In genomic region chr3R:14569411-14570107, dm6 we compare ENCODE assay signal across 1 fruit fly cellular context.
A peak's percentile ranks its signal among the peaks of the same experiment; 100 is the strongest.
TF ChIP-seq lines count a peak whose summit lies in the region.

Cys (minus strand) TSS chr3R:14569644.

TF ChIP-seq in whole organism, embryonic, 481 proteins besides CTCF, POLR2A, EP300 and RAD21 (continued from another document):
- TF ChIP-seq CG8388 (GFP tag; optimal IDR thresholded peaks at IDR 0.05; lab: Kevin White, UChicago) (peak; percentile 23), CG2120 (GFP tag; optimal IDR thresholded peaks at IDR 0.05; lab: Kevin White, UChicago) (peak; percentile 44), tgo (GFP tag; IDR thresholded peaks at IDR 0.05; lab: Robert Waterston, UW) (no peak), Atf-2 (GFP tag; optimal IDR thresholded peaks at IDR 0.05; lab: Kevin White, UChicago) (no peak), CG3847 (GFP tag; IDR thresholded peaks at IDR 0.05; lab: Robert Waterston, UW) (peak; percentile 16; the same call in 1 of the 2 replicates)
